Fruit fly (Drosophila melanogaster): Measurements from ENCODE around the gene CG9518.

dm6 chrX:14882536-14883118 is 11.6 kb upstream of the CG9518 start, which contains the start of the genes CG45064 and CG45065:
- TF ChIP-seq CG8478 (optimal IDR thresholded peaks at IDR 0.05) = no peak
- no peak for TF ChIP-seq CTCF (optimal IDR thresholded peaks at IDR 0.05)
